Worm (Caenorhabditis elegans) whole organism, L1 larva: ENCODE data around the gene F47B10.9.

Experiments used
- C34B4.2 ChIP-seq: sonication (generic microtip); optimal IDR thresholded peaks from 2 replicates; lab custom pipeline; 2017; ENCODE audit warnings: mild to moderate bottlenecking, missing genetic modification characterization, missing compliant biosample characterization
- ama-1 ChIP-seq: fragments of 150-350 bp; optimal IDR thresholded peaks from 2 replicates; lab custom pipeline; 2014
- blmp-1 ChIP-seq: fragments of 150-350 bp; optimal IDR thresholded peaks from 2 replicates; lab custom pipeline; 2014; ENCODE audit warnings: missing biosample characterization, missing genetic modification characterization
- dsc-1 ChIP-seq: sonication (generic microtip); optimal IDR thresholded peaks from 2 replicates; lab custom pipeline; 2016; ENCODE audit warnings: mild to moderate bottlenecking, missing genetic modification characterization, missing compliant biosample characterization
- efl-1 ChIP-seq, 4 experiments: fragments of 150-350 bp; optimal IDR thresholded peaks in 3 of 4; peaks in 1 of 4; 1 replicate in 1 of 4; 2 replicates in 3 of 4; lab custom pipeline; 2014; ENCODE audit warnings: missing biosample characterization in 2 of 4, missing genetic modification characterization in 2 of 4, missing genetic modification reagents in 2 of 4
- egl-13 ChIP-seq: sonication (generic microtip); optimal IDR thresholded peaks from 2 replicates; lab custom pipeline; 2016; ENCODE audit warnings: missing genotype, missing genetic modification reagents, missing genetic modification characterization, missing compliant biosample characterization
- elt-2 ChIP-seq: sonication (generic microtip); optimal IDR thresholded peaks from 2 replicates; lab custom pipeline; 2016; ENCODE audit warnings: missing genetic modification characterization, mild to moderate bottlenecking, inconsistent platforms, missing compliant biosample characterization, missing genetic modification reagents
- elt-3 ChIP-seq, 6 experiments: fragments of 150-350 bp in 1 of 6; sonication (generic microtip); optimal IDR thresholded peaks; 2 replicates each; lab custom pipeline; 2017 to 2018; ENCODE audit warnings: missing biosample characterization in 6 of 6, missing genetic modification characterization in 6 of 6, inconsistent platforms in 1 of 6
- fkh-10 ChIP-seq: sonication (generic microtip); optimal IDR thresholded peaks from 2 replicates; lab custom pipeline; 2017; ENCODE audit warnings: missing biosample characterization, missing genetic modification reagents, missing genetic modification characterization
- grh-1 ChIP-seq: fragments of 200-800 bp; sonication (Bioruptor generic); IDR thresholded peaks from 2 replicates; pipeline ENCODE4 v1.3.6; 2022; ENCODE audit warnings: missing genetic modification reagents, missing genetic modification characterization, missing compliant biosample characterization
- hlh-4 ChIP-seq: sonication (generic microtip); optimal IDR thresholded peaks from 2 replicates; lab custom pipeline; 2016; ENCODE audit warnings: mild to moderate bottlenecking, missing genetic modification characterization, missing compliant biosample characterization
- irx-1 ChIP-seq: sonication (generic microtip); optimal IDR thresholded peaks from 2 replicates; lab custom pipeline; 2016; ENCODE audit warnings: missing genetic modification characterization, missing compliant biosample characterization
- isw-1 ChIP-seq: fragments of 200-800 bp; sonication (Bioruptor generic); IDR thresholded peaks from 2 replicates; pipeline ENCODE4 v1.3.6; 2022; ENCODE audit warnings: missing genetic modification characterization, missing compliant biosample characterization
- lin-14 ChIP-seq: fragments of 200-800 bp; sonication (Bioruptor generic); optimal IDR thresholded peaks from 2 replicates; lab custom pipeline; 2018; ENCODE audit warnings: mild to moderate bottlenecking, missing genetic modification characterization, moderate library complexity, missing compliant biosample characterization
- lin-15B ChIP-seq: fragments of 150-350 bp; sonication (generic microtip); optimal IDR thresholded peaks from 3 replicates; lab custom pipeline; 2014; ENCODE audit warnings: missing biosample characterization, missing genetic modification characterization
- lin-35 ChIP-seq, 2 experiments: fragments of 150-350 bp; optimal IDR thresholded peaks; 2 replicates each; lab custom pipeline; 2014; ENCODE audit warnings: missing biosample characterization in 2 of 2, missing genetic modification characterization in 2 of 2, missing genetic modification reagents in 2 of 2
- lin-39 ChIP-seq: fragments of 150-350 bp; optimal IDR thresholded peaks from 2 replicates; lab custom pipeline; 2014; ENCODE audit warnings: missing biosample characterization, missing genetic modification reagents, missing genetic modification characterization
- mab-9 ChIP-seq: fragments of 200-800 bp; sonication (Bioruptor generic); IDR thresholded peaks from 2 replicates; pipeline ENCODE4 v1.3.6; 2022; ENCODE audit warnings: missing genetic modification reagents, missing genetic modification characterization, missing compliant biosample characterization
- nhr-11 ChIP-seq: fragments of 150-350 bp; optimal IDR thresholded peaks from 2 replicates; lab custom pipeline; 2014; ENCODE audit warnings: missing biosample characterization, missing genetic modification characterization
- nhr-20 ChIP-seq: sonication (generic microtip); optimal IDR thresholded peaks from 2 replicates; lab custom pipeline; 2016; ENCODE audit warnings: mild to moderate bottlenecking, missing genetic modification characterization, missing compliant biosample characterization
- nhr-237 ChIP-seq: fragments of 150-350 bp; optimal IDR thresholded peaks from 2 replicates; lab custom pipeline; 2014; ENCODE audit warnings: missing biosample characterization, missing genetic modification characterization
- nhr-71 ChIP-seq: sonication (generic microtip); optimal IDR thresholded peaks from 2 replicates; lab custom pipeline; 2016; ENCODE audit warnings: mild to moderate bottlenecking, missing genetic modification characterization, moderate library complexity, missing compliant biosample characterization
- nhr-85 ChIP-seq: sonication (generic microtip); peaks from one replicate; lab custom pipeline; 2016; ENCODE audit warnings: missing genetic modification characterization, inconsistent platforms, missing compliant biosample characterization
- pqm-1 ChIP-seq: sonication (generic microtip); optimal IDR thresholded peaks from 3 replicates; lab custom pipeline; 2017; ENCODE audit warnings: missing biosample characterization, missing genetic modification characterization
- rnt-1 ChIP-seq: sonication (generic microtip); optimal IDR thresholded peaks from 2 replicates; lab custom pipeline; 2016; ENCODE audit warnings: mild to moderate bottlenecking, missing genetic modification characterization, moderate library complexity, missing compliant biosample characterization
- snpc-4 ChIP-seq: fragments of 150-350 bp; optimal IDR thresholded peaks from 2 replicates; lab custom pipeline; 2014; ENCODE audit warnings: missing biosample characterization, missing genetic modification characterization
- swsn-7 ChIP-seq: sonication (generic microtip); optimal IDR thresholded peaks from 2 replicates; lab custom pipeline; 2016; ENCODE audit warnings: missing genetic modification characterization, missing compliant biosample characterization
- tbx-2 ChIP-seq: sonication (generic microtip); optimal IDR thresholded peaks from 2 replicates; lab custom pipeline; 2016; ENCODE audit warnings: missing genetic modification characterization, missing compliant biosample characterization
- tlp-1 ChIP-seq: fragments of 150-350 bp; optimal IDR thresholded peaks from 2 replicates; lab custom pipeline; 2014; ENCODE audit warnings: missing biosample characterization, missing genetic modification characterization
- unc-30 ChIP-seq: sonication (generic microtip); optimal IDR thresholded peaks from 2 replicates; lab custom pipeline; 2017; ENCODE audit warnings: missing biosample characterization, missing genetic modification characterization
- unc-86 ChIP-seq: sonication (generic microtip); optimal IDR thresholded peaks from 2 replicates; lab custom pipeline; 2016; ENCODE audit warnings: missing genetic modification characterization, missing compliant biosample characterization
- unc-98 ChIP-seq: fragments of 200-800 bp; sonication (Bioruptor generic); IDR thresholded peaks from 2 replicates; pipeline ENCODE4 v1.3.6; 2022; ENCODE audit warnings: missing genetic modification characterization, missing compliant biosample characterization
- xbp-1 ChIP-seq: sonication (generic microtip); optimal IDR thresholded peaks from 2 replicates; lab custom pipeline; 2016; ENCODE audit warnings: missing genetic modification characterization, missing compliant biosample characterization

F47B10.9 gene

ce11 chrX:10924031-10924430 lies 10.2 kb upstream of the F47B10.9 start:
- TF ChIP-seq dsc-1 (tag; lab: Kevin White, UChicago) (no peak), nhr-11 (tag; lab: Kevin White, UChicago) (no peak), isw-1 (no peak), xbp-1 (tag; lab: Kevin White, UChicago) (no peak), tlp-1 (tag; lab: Kevin White, UChicago) (no peak), unc-30 (no peak), snpc-4 (tag; lab: Kevin White, UChicago) (no peak), grh-1 (GFP tag; lab: Robert Waterston, UW) (no peak), pqm-1 (tag; lab: Kevin White, UChicago) (no peak), lin-15B (tag; lab: Kevin White, UChicago) (no peak), rnt-1 (tag; lab: Kevin White, UChicago) (no peak)
- TF ChIP-seq, all 84 proteins: peak for 0

- TF ChIP-seq efl-1 (optimal IDR thresholded peaks at IDR 0.05; lab: Kevin White, UChicago): no peak
- TF ChIP-seq efl-1 (GFP tag; optimal IDR thresholded peaks at IDR 0.05 in 1 of 2; lab: Kevin White, UChicago): peak in 1 of 2 experiments; percentile 12
- no peak for TF ChIP-seq unc-98 (GFP tag; lab: Robert Waterston, UW)
- no peak for TF ChIP-seq grh-1 (GFP tag; lab: Robert Waterston, UW)
- TF ChIP-seq lin-39 (tag; lab: Kevin White, UChicago): no peak
- TF ChIP-seq hlh-4 (tag; lab: Kevin White, UChicago): peak; percentile 81
- TF ChIP-seq egl-13 (tag; lab: Kevin White, UChicago): no peak
- TF ChIP-seq unc-30: no peak
- TF ChIP-seq, all 84 proteins: peak for 2
Observed at ce11 chrX:10919613-10920012, 5.7 kb upstream of the F47B10.9 start, which contains the start of gene nstp-9. TSS of gene nstp-9 (minus strand) at chrX:10919713.

DNA sequence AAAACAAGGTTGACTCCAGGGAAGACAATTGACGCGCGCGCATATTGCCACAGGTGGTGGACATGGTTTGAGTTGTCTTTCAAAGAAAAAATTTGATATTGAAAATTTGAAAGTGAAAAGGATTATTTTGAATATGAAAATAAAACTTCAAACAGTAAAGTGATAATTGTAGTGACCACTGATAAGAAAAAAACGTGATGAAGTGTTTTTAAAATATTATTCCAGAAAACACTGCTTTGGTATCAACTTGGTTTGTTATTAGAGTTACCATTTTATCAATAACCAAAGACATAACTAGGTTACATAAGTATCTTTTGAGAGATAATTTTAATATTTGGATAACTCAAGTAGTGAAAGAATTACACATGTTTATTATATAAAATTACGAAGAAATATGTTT lies 2.3 kb upstream of the F47B10.9 start:
- TF ChIP-seq rnt-1 (tag; lab: Kevin White, UChicago): no peak
- no peak for TF ChIP-seq swsn-7 (tag; lab: Kevin White, UChicago)
- TF ChIP-seq unc-86 (tag; lab: Kevin White, UChicago): no peak
- peak; percentile 43 for TF ChIP-seq elt-2 (tag; lab: Kevin White, UChicago)
- TF ChIP-seq irx-1 (tag; lab: Kevin White, UChicago): no peak
- TF ChIP-seq isw-1: no peak
- TF ChIP-seq tlp-1 (tag; lab: Kevin White, UChicago): no peak

DNA sequence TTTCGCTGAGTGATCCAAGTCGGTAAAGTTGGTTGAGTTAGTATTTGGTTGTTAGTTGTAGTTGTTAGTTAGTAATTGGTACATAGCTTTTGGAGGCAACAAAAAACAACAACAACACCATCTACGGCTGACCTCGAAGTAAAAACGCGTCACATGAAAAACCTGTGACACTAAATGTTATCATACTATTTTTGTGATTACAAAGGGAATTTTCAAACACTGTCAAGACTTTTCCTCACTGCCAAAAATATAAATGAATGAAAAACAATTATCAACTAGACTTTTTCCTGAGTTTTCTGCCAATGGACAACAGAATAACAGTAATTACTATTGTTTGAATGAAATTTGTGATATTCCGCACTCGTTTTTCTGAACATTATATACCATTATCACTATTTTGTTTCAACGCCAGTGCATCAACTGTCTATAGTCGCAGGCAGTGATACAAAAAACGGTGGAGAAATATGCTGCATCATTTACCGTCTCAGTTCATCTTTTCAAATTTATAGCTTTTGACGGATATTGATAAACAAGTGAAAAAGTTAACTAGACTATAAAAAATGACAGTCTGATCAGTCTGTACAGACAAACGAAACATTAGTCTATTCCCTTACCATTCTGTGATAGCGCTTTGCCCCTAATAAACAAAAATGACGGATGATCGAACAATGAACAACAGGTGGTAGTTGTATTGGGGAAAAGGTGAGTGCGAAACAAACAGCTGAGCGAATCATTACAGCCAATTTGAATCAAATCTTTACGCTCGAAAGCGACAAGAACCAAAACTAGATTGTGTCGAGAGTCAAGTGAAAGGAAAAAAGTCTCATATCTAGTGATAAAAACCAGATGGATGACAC lies 768 bp upstream of the F47B10.9 start:
- TF ChIP-seq fkh-10 (GFP tag; lab: Kevin White, UChicago): no peak
- TF ChIP-seq blmp-1 (tag; lab: Kevin White, UChicago): peak; percentile 12
- TF ChIP-seq lin-35 (GFP tag; optimal IDR thresholded peaks at IDR 0.05; lab: Kevin White, UChicago): peak in 1 of 2 experiments; percentile 17
- TF ChIP-seq C34B4.2 (tag; lab: Kevin White, UChicago): no peak
- TF ChIP-seq elt-2 (tag; lab: Kevin White, UChicago): peak; percentile 66
- peak; percentile 83 for TF ChIP-seq nhr-85
- peak in 1 of 6 experiments; percentile 11 for TF ChIP-seq elt-3 (tag; optimal IDR thresholded peaks at IDR 0.05; lab: Kevin White, UChicago)
- TF ChIP-seq nhr-20 (tag; lab: Kevin White, UChicago): peak; percentile 53
- TF ChIP-seq nhr-71 (tag; lab: Kevin White, UChicago): peak; percentile 8
- peak; percentile 26 for TF ChIP-seq lin-14
- no peak for TF ChIP-seq isw-1

DNA sequence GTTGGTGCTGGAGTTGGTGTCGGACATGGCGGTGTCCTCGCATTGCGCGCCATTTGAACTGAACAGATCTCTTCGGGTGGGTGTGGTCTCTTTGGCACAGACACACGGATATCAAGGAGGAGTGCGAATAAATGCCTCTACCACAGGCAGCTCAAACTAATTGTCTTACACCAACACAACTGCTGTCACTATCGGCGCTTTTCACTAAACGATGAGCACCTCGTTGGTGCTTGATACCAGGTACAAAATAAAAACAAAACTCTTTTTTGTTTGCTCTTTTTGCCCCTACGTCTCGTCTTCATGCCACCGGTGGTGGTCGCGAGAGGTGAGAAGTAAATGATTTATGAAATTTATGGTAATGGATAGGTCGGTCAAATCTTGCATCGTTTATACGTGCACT lies 3.2 kb downstream of the F47B10.9 start, which contains the start of gene F47B10.8:
TSS of gene F47B10.8 (minus strand) at position 101 of the 400 bp plus-strand sequence.
- no peak for TF ChIP-seq mab-9 (GFP tag; lab: Robert Waterston, UW)
- no peak for TF ChIP-seq nhr-71 (tag; lab: Kevin White, UChicago)
- peak; percentile 34 for TF ChIP-seq rnt-1 (tag; lab: Kevin White, UChicago)
- TF ChIP-seq tbx-2 (tag; lab: Kevin White, UChicago): no peak
- TF ChIP-seq ama-1 (lab: Kevin White, UChicago): no peak
- TF ChIP-seq grh-1 (GFP tag; lab: Robert Waterston, UW): no peak
- TF ChIP-seq nhr-237 (tag; lab: Kevin White, UChicago): no peak
- TF ChIP-seq, all 84 proteins: peak for 1
